Worm (Caenorhabditis elegans): Measurements from ENCODE around the gene acl-9.

Gene acl-9

ce11 chrV:6453122-6453521 lies at the start of gene acl-9:
acl-9 (plus strand) TSS chrV:6453226.
- no peak for TF ChIP-seq Y55F3AM.14 (GFP tag; optimal IDR thresholded peaks at IDR 0.05)
- no peak for TF ChIP-seq skn-1 (tag; optimal IDR thresholded peaks at IDR 0.05)

- TF ChIP-seq ceh-82 (tag; optimal IDR thresholded peaks at IDR 0.05) (no peak), nhr-25 (tag; optimal IDR thresholded peaks at IDR 0.05) (no peak), mbf-1 (tag; optimal IDR thresholded peaks at IDR 0.05) (no peak), sem-4 (tag; optimal IDR thresholded peaks at IDR 0.05) (no peak), lin-11 (tag; optimal IDR thresholded peaks at IDR 0.05) (no peak), unc-55 (GFP tag; optimal IDR thresholded peaks at IDR 0.05) (no peak), sma-9 (GFP tag; optimal IDR thresholded peaks at IDR 0.05) (peak; percentile 14), sma-9 (tag; optimal IDR thresholded peaks at IDR 0.05) (no peak), crh-2 (tag; optimal IDR thresholded peaks at IDR 0.05) (peak; percentile 54), snpc-4 (tag; optimal IDR thresholded peaks at IDR 0.05) (no peak), elt-1 (tag; optimal IDR thresholded peaks at IDR 0.05) (no peak), egl-27 (tag; optimal IDR thresholded peaks at IDR 0.05) (no peak), unc-62 (GFP tag; optimal IDR thresholded peaks at IDR 0.05) (no peak), lin-39 (tag; optimal IDR thresholded peaks at IDR 0.05) (no peak)
These were observed 45.4 kb upstream of the acl-9 start for ce11 chrV:6407587-6407986.

- TF ChIP-seq lin-39 (tag; optimal IDR thresholded peaks at IDR 0.05) (no peak), ceh-82 (tag; optimal IDR thresholded peaks at IDR 0.05) (no peak), dmd-4 (tag; optimal IDR thresholded peaks at IDR 0.05) (no peak), ztf-1 (GFP tag; conservative IDR thresholded peaks at IDR 0.05) (no peak), mbf-1 (tag; optimal IDR thresholded peaks at IDR 0.05) (no peak), elt-3 (tag; optimal IDR thresholded peaks at IDR 0.05) (no peak), zag-1 (tag; optimal IDR thresholded peaks at IDR 0.05) (no peak), unc-39 (tag; optimal IDR thresholded peaks at IDR 0.05) (no peak), aly-2 (tag; optimal IDR thresholded peaks at IDR 0.05) (no peak), crh-2 (tag; optimal IDR thresholded peaks at IDR 0.05) (no peak), elt-1 (tag; optimal IDR thresholded peaks at IDR 0.05) (no peak), C34F6.9 (tag; optimal IDR thresholded peaks at IDR 0.05) (no peak)
These were observed 44.2 kb upstream of the acl-9 start, which contains the start of gene bcf-1 for ce11 chrV:6408733-6409227. bcf-1 (minus strand) TSS chrV:6408783.

ce11 chrV:6411161-6411560 lies 41.9 kb upstream of the acl-9 start:
- TF ChIP-seq nhr-10 (tag; optimal IDR thresholded peaks at IDR 0.05) (no peak), alr-1 (tag; optimal IDR thresholded peaks at IDR 0.05) (no peak), ztf-1 (GFP tag; conservative IDR thresholded peaks at IDR 0.05) (no peak), lin-39 (tag; optimal IDR thresholded peaks at IDR 0.05) (no peak), crh-2 (tag; optimal IDR thresholded peaks at IDR 0.05) (peak; percentile 83), gmeb-1 (tag; optimal IDR thresholded peaks at IDR 0.05) (peak; percentile 20), nhr-237 (tag; optimal IDR thresholded peaks at IDR 0.05) (no peak), sma-3 (GFP tag; optimal IDR thresholded peaks at IDR 0.05) (no peak), snpc-4 (tag; optimal IDR thresholded peaks at IDR 0.05) (no peak), sma-9 (GFP tag; optimal IDR thresholded peaks at IDR 0.05) (peak; percentile 73), sma-9 (tag; optimal IDR thresholded peaks at IDR 0.05) (no peak), nhr-129 (tag; optimal IDR thresholded peaks at IDR 0.05) (no peak), sem-4 (tag; optimal IDR thresholded peaks at IDR 0.05) (no peak), ztf-4 (tag; optimal IDR thresholded peaks at IDR 0.05) (no peak), nhr-77 (tag; optimal IDR thresholded peaks at IDR 0.05) (no peak), fos-1 (tag; optimal IDR thresholded peaks at IDR 0.05) (peak; percentile 50), mdl-1 (tag; optimal IDR thresholded peaks at IDR 0.05) (peak in 1 of 2 experiments; percentile 26), lin-13 (GFP tag; optimal IDR thresholded peaks at IDR 0.05) (no peak), ztf-11 (tag; optimal IDR thresholded peaks at IDR 0.05) (no peak)

- TF ChIP-seq lsy-2 (tag; optimal IDR thresholded peaks at IDR 0.05), result no peak
- no peak for TF ChIP-seq elt-1 (tag; optimal IDR thresholded peaks at IDR 0.05)
- TF ChIP-seq crh-2 (tag; optimal IDR thresholded peaks at IDR 0.05), result peak; percentile 65
- peak; percentile 30 for TF ChIP-seq F13H6.1 (tag; optimal IDR thresholded peaks at IDR 0.05)
- no peak for TF ChIP-seq egl-27 (tag; optimal IDR thresholded peaks at IDR 0.05)
- no peak for TF ChIP-seq nhr-25 (tag; optimal IDR thresholded peaks at IDR 0.05)
- TF ChIP-seq gmeb-1 (tag; optimal IDR thresholded peaks at IDR 0.05), result peak; percentile 31
- no peak for TF ChIP-seq sma-3 (GFP tag; optimal IDR thresholded peaks at IDR 0.05)
- peak; percentile 60 for TF ChIP-seq fos-1 (tag; optimal IDR thresholded peaks at IDR 0.05)
- TF ChIP-seq elt-3 (tag; optimal IDR thresholded peaks at IDR 0.05), result no peak
- TF ChIP-seq mbf-1 (tag; optimal IDR thresholded peaks at IDR 0.05), result no peak
- peak; percentile 20 for TF ChIP-seq sma-9 (GFP tag; optimal IDR thresholded peaks at IDR 0.05)
- TF ChIP-seq sma-9 (tag; optimal IDR thresholded peaks at IDR 0.05), result no peak
- TF ChIP-seq Y55F3AM.14 (GFP tag; optimal IDR thresholded peaks at IDR 0.05), result no peak
- TF ChIP-seq nhr-129 (tag; optimal IDR thresholded peaks at IDR 0.05), result no peak
These were observed 40.0 kb upstream of the acl-9 start for ce11 chrV:6413057-6413456.

Data from whole organism, L2 larva.